Fruit fly (Drosophila melanogaster) whole organism, embryonic: ENCODE results near the gene ich.

Experiments used
- Ada2b ChIP-seq: fragments of 200-800 bp; sonication (Bioruptor generic); IDR thresholded peaks from 2 replicates; pipeline ENCODE4 v1.3.6; 2022; ENCODE audit warnings: missing biosample characterization, missing genetic modification characterization
- Adf1 ChIP-seq: fragments of 200-800 bp; sonication (Bioruptor generic); IDR thresholded peaks from 2 replicates; pipeline ENCODE4 v1.3.6; 2022; ENCODE audit warnings: missing biosample characterization, missing genetic modification characterization
- Aef1 ChIP-seq: fragments of 200-800 bp; sonication (Bioruptor generic); IDR thresholded peaks from 3 replicates; pipeline ENCODE4 v1.3.6; 2022; ENCODE audit warnings: missing biosample characterization, missing genetic modification characterization
- C15 ChIP-seq: fragments of 200-800 bp; sonication (Bioruptor generic); IDR thresholded peaks from 3 replicates; pipeline ENCODE4 v1.3.6; 2022; ENCODE audit warnings: missing biosample characterization, missing genetic modification characterization
- CG1024 ChIP-seq: fragments of 200-800 bp; sonication (Bioruptor generic); IDR thresholded peaks from 2 replicates; pipeline ENCODE4 v1.3.6; 2022; ENCODE audit warnings: missing biosample characterization, missing genetic modification characterization
- CG12942 ChIP-seq: fragments of 200-800 bp; sonication (Bioruptor generic); optimal IDR thresholded peaks from 3 replicates; lab custom pipeline; 2016; ENCODE audit warnings: missing biosample characterization, missing genetic modification characterization
- CG13775 ChIP-seq: fragments of 200-800 bp; sonication (Bioruptor generic); optimal IDR thresholded peaks from 3 replicates; lab custom pipeline; 2017; ENCODE audit warnings: missing biosample characterization, mild to moderate bottlenecking, missing genetic modification characterization
- CG15696 ChIP-seq: fragments of 200-800 bp; sonication (Bioruptor generic); optimal IDR thresholded peaks from 2 replicates; lab custom pipeline; 2019; ENCODE audit warnings: missing biosample characterization, mild to moderate bottlenecking, missing genetic modification characterization, moderate library complexity
- CG1647 ChIP-seq: fragments of 200-800 bp; sonication (Bioruptor generic); optimal IDR thresholded peaks from 3 replicates; lab custom pipeline; 2016; ENCODE audit warnings: missing biosample characterization, missing genetic modification characterization
- CG3065 ChIP-seq: fragments of 200-800 bp; sonication (Bioruptor generic); optimal IDR thresholded peaks from 2 replicates; lab custom pipeline; 2016; ENCODE audit warnings: missing biosample characterization, missing genetic modification characterization
- CG32767 ChIP-seq: fragments of 200-800 bp; sonication (Bioruptor generic); IDR thresholded peaks from 2 replicates; pipeline ENCODE4 v1.3.6; 2022; ENCODE audit warnings: missing biosample characterization, missing genetic modification characterization
- CG33557 ChIP-seq: fragments of 200-800 bp; sonication (Bioruptor generic); optimal IDR thresholded peaks from 2 replicates; lab custom pipeline; 2019; ENCODE audit warnings: missing biosample characterization, mild to moderate bottlenecking, missing genetic modification characterization, moderate library complexity
- CG7271 ChIP-seq: fragments of 200-800 bp; sonication (Bioruptor generic); optimal IDR thresholded peaks from 2 replicates; lab custom pipeline; 2018; ENCODE audit warnings: missing biosample characterization, mild to moderate bottlenecking, missing genetic modification characterization, moderate library complexity
- CG7556 ChIP-seq: fragments of 200-800 bp; sonication (Bioruptor generic); optimal IDR thresholded peaks from 2 replicates; lab custom pipeline; 2017; ENCODE audit warnings: missing biosample characterization, mild to moderate bottlenecking, missing genetic modification characterization
- CG8089 ChIP-seq: fragments of 200-800 bp; sonication (Bioruptor generic); optimal IDR thresholded peaks from 3 replicates; lab custom pipeline; 2016; ENCODE audit warnings: missing biosample characterization, missing genetic modification characterization
- CG8478 ChIP-seq: fragments of >200 bp; optimal IDR thresholded peaks from 2 replicates; lab custom pipeline; 2018
- CG9797 ChIP-seq: fragments of 200-800 bp; sonication (Bioruptor generic); optimal IDR thresholded peaks from 3 replicates; lab custom pipeline; 2018; ENCODE audit warnings: missing biosample characterization, mild to moderate bottlenecking, missing genetic modification characterization
- CG9932 ChIP-seq: fragments of 200-800 bp; sonication (Bioruptor generic); IDR thresholded peaks from 2 replicates; pipeline ENCODE4 v1.3.6; 2022; ENCODE audit warnings: missing biosample characterization, missing genetic modification characterization
- CrebB ChIP-seq: fragments of 200-800 bp; sonication (Bioruptor generic); optimal IDR thresholded peaks from 3 replicates; lab custom pipeline; 2018; ENCODE audit warnings: missing biosample characterization, mild to moderate bottlenecking, missing genetic modification characterization
- Deaf1 ChIP-seq: fragments of 200-800 bp; optimal IDR thresholded peaks from 3 replicates; lab custom pipeline; 2019; ENCODE audit warnings: missing biosample characterization, mild to moderate bottlenecking, missing genetic modification characterization, moderate library complexity
- Dek ChIP-seq: fragments of 200-800 bp; sonication (Bioruptor generic); optimal IDR thresholded peaks from 3 replicates; lab custom pipeline; 2019; ENCODE audit warnings: missing biosample characterization, mild to moderate bottlenecking, missing genetic modification characterization, moderate library complexity
- Med ChIP-seq: fragments of 200-800 bp; sonication (Bioruptor generic); peaks from one replicate; lab custom pipeline; 2016; ENCODE audit warnings: missing biosample characterization, missing genetic modification characterization, mild to moderate bottlenecking, inconsistent platforms, moderate library complexity
- Nf-YA ChIP-seq: fragments of 200-800 bp; sonication (Bioruptor generic); IDR thresholded peaks from 2 replicates; pipeline ENCODE4 v1.3.6; 2022; ENCODE audit warnings: missing biosample characterization, missing genetic modification characterization
- NfI ChIP-seq: fragments of 200-800 bp; sonication (Bioruptor generic); optimal IDR thresholded peaks from 3 replicates; lab custom pipeline; 2018; ENCODE audit warnings: missing biosample characterization, mild to moderate bottlenecking, missing genetic modification characterization, moderate library complexity
- Sox100B ChIP-seq: fragments of 200-800 bp; sonication (Bioruptor generic); optimal IDR thresholded peaks from 3 replicates; lab custom pipeline; 2018; ENCODE audit warnings: missing biosample characterization, mild to moderate bottlenecking, missing genetic modification characterization
- Spps ChIP-seq: fragments of 200-800 bp; sonication (Bioruptor generic); optimal IDR thresholded peaks from 2 replicates; lab custom pipeline; 2018; ENCODE audit warnings: missing biosample characterization, mild to moderate bottlenecking, missing genetic modification characterization
- Sry-δ ChIP-seq: fragments of 200-800 bp; sonication (Bioruptor generic); optimal IDR thresholded peaks from 2 replicates; lab custom pipeline; 2016; ENCODE audit warnings: missing biosample characterization, missing genetic modification characterization
- Xrp1 ChIP-seq: fragments of 200-800 bp; sonication (Bioruptor generic); IDR thresholded peaks from 2 replicates; pipeline ENCODE4 v1.3.6; 2022; ENCODE audit warnings: missing biosample characterization, missing genetic modification characterization
- ase ChIP-seq: fragments of 200-800 bp; sonication (Bioruptor generic); IDR thresholded peaks from 3 replicates; pipeline ENCODE4 v1.3.6; 2022; ENCODE audit warnings: missing biosample characterization, missing genetic modification characterization
- az2 ChIP-seq: fragments of 200-800 bp; sonication (Bioruptor generic); optimal IDR thresholded peaks from 3 replicates; lab custom pipeline; 2016; ENCODE audit warnings: missing biosample characterization, missing genetic modification characterization
- crp ChIP-seq, 2 experiments: fragments of 200-800 bp; sonication (Bioruptor generic); optimal IDR thresholded peaks; 2 replicates in 1 of 2; 3 replicates in 1 of 2; lab custom pipeline; 2017; ENCODE audit warnings: missing biosample characterization in 2 of 2, missing genetic modification characterization in 2 of 2, mild to moderate bottlenecking in 1 of 2, moderate library complexity in 1 of 2
- dm ChIP-seq: fragments of 200-800 bp; sonication (Bioruptor generic); optimal IDR thresholded peaks from 3 replicates; lab custom pipeline; 2016; ENCODE audit warnings: missing biosample characterization, missing genetic modification characterization
- dysf ChIP-seq: fragments of 200-800 bp; sonication (Bioruptor generic); IDR thresholded peaks from 3 replicates; pipeline ENCODE4 v1.3.6; 2022; ENCODE audit warnings: missing biosample characterization, missing genetic modification characterization
- gcm ChIP-seq: fragments of 200-800 bp; sonication (Bioruptor generic); optimal IDR thresholded peaks from 2 replicates; lab custom pipeline; 2019; ENCODE audit warnings: missing biosample characterization, mild to moderate bottlenecking, missing genetic modification characterization, moderate library complexity
- ham ChIP-seq: fragments of 200-800 bp; sonication (Bioruptor generic); IDR thresholded peaks from 2 replicates; pipeline ENCODE4 v1.3.6; 2022; ENCODE audit warnings: missing biosample characterization, missing genetic modification characterization
- inv ChIP-seq: fragments of 200-800 bp; sonication (Bioruptor generic); IDR thresholded peaks from 2 replicates; pipeline ENCODE4 v1.3.6; 2022; ENCODE audit warnings: missing biosample characterization, missing genetic modification characterization; ENCODE audit not compliant: partially characterized antibody
- jigr1 ChIP-seq: fragments of 200-800 bp; sonication (Bioruptor generic); IDR thresholded peaks from 3 replicates; pipeline ENCODE4 v1.3.6; 2022; ENCODE audit warnings: missing biosample characterization, missing genetic modification characterization
- maf-S ChIP-seq: fragments of 200-800 bp; sonication (Bioruptor generic); optimal IDR thresholded peaks from 2 replicates; lab custom pipeline; 2016; ENCODE audit warnings: missing biosample characterization, missing genetic modification characterization
- mirr ChIP-seq: fragments of 200-800 bp; sonication (Bioruptor generic); optimal IDR thresholded peaks from 3 replicates; lab custom pipeline; 2018; ENCODE audit warnings: missing biosample characterization, mild to moderate bottlenecking, missing genetic modification characterization
- nerfin-1 ChIP-seq: fragments of 200-800 bp; sonication (Bioruptor generic); optimal IDR thresholded peaks from 3 replicates; lab custom pipeline; 2019; ENCODE audit warnings: missing biosample characterization, mild to moderate bottlenecking, missing genetic modification characterization, moderate library complexity
- pb ChIP-seq: fragments of 200-800 bp; sonication (Bioruptor generic); optimal IDR thresholded peaks from 3 replicates; lab custom pipeline; 2016; ENCODE audit warnings: missing biosample characterization, missing genetic modification characterization
- peb ChIP-seq: fragments of 200-800 bp; sonication (Bioruptor generic); IDR thresholded peaks from 2 replicates; pipeline ENCODE4 v1.3.6; 2022; ENCODE audit warnings: missing biosample characterization, missing genetic modification characterization
- psq ChIP-seq: fragments of 200-800 bp; sonication (Bioruptor generic); optimal IDR thresholded peaks from 2 replicates; lab custom pipeline; 2017; ENCODE audit warnings: missing biosample characterization, missing genetic modification characterization
- ranshi ChIP-seq: fragments of 200-800 bp; sonication (Bioruptor generic); IDR thresholded peaks from 2 replicates; pipeline ENCODE4 v1.3.6; 2022; ENCODE audit warnings: missing biosample characterization, missing genetic modification characterization
- salm ChIP-seq: fragments of 200-800 bp; sonication (Bioruptor generic); optimal IDR thresholded peaks from 2 replicates; lab custom pipeline; 2018; ENCODE audit warnings: missing biosample characterization, mild to moderate bottlenecking, missing genetic modification characterization
- sens-2 ChIP-seq: fragments of 200-800 bp; sonication (Bioruptor generic); IDR thresholded peaks from 2 replicates; pipeline ENCODE4 v1.3.6; 2022; ENCODE audit warnings: missing biosample characterization, missing genetic modification characterization
- tgo ChIP-seq: fragments of 200-800 bp; sonication (Bioruptor generic); IDR thresholded peaks from 3 replicates; pipeline ENCODE4 v1.3.6; 2022; ENCODE audit warnings: missing biosample characterization, missing genetic modification characterization
- tio ChIP-seq: fragments of 200-800 bp; sonication (Bioruptor generic); optimal IDR thresholded peaks from 2 replicates; lab custom pipeline; 2017; ENCODE audit warnings: missing biosample characterization, missing genetic modification characterization, inconsistent platforms
- twi ChIP-seq: fragments of 200-800 bp; optimal IDR thresholded peaks from 2 replicates; lab custom pipeline; 2019; ENCODE audit warnings: missing biosample characterization, mild to moderate bottlenecking, missing genetic modification characterization, moderate library complexity
- zfh1 ChIP-seq: fragments of 200-800 bp; sonication (Bioruptor generic); IDR thresholded peaks from 3 replicates; pipeline ENCODE4 v1.3.6; 2022; ENCODE audit warnings: missing biosample characterization, missing genetic modification characterization
- zfh2 ChIP-seq: fragments of 200-800 bp; sonication (Bioruptor generic); optimal IDR thresholded peaks from 2 replicates; lab custom pipeline; 2016; ENCODE audit warnings: missing biosample characterization, missing genetic modification characterization

Gene ich

DNA sequence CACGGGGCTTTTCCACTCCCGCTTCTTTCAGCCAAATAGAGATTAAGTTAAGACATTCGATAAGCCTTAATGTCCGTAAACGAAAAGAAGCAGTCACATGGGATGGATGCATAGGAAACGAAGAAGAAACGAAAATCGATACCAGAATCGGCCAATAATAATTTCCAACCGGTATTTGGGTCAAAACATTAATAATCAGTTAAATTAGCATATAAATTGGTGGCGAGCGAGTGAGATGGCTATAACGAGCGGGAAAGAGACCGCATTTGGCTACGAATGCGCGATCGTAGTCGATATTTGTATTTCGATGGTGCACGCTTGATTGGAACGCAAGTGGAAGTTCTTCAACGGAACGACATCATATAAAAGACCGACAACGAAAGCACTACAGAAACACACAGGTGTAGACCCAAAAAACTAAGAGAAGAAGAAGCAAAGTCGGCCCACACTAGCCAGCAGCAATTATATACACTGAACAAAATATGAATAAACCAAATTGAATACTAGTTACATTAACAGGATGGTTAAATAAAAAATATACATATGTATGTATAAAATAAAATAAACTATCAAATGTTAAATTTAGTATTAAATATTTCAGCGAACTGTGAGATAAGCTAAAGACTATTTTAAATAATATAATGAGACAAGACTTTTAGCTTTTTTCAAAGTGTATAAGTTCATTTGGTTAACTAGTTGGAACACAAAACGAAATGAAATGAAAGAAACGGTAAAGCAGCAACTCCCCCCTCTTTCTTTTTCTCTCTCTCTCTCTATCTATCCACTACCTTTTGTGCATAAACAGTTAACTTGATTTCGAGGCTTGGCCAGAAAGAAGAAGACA lies 8.1 kb downstream of the ich start (continued):
- no peak for TF ChIP-seq Adf1 (GFP tag; lab: Robert Waterston, UW)
- TF ChIP-seq CG9797 (GFP tag; lab: Kevin White, UChicago) = no peak
- peak; percentile 40 for TF ChIP-seq az2 (GFP tag; lab: Kevin White, UChicago)
- TF ChIP-seq Dek = no peak
- TF ChIP-seq ase = no peak
- TF ChIP-seq maf-S (GFP tag; lab: Kevin White, UChicago) = no peak
- TF ChIP-seq sens-2 (GFP tag; lab: Robert Waterston, UW) = no peak
- no peak for TF ChIP-seq CG8089 (GFP tag; lab: Kevin White, UChicago)
- TF ChIP-seq Xrp1 = peak; percentile 59
- no peak for TF ChIP-seq CG8478 (lab: Kevin White, UChicago)
- TF ChIP-seq gcm (GFP tag; lab: Kevin White, UChicago) = peak; percentile 74
- peak; percentile 25 for TF ChIP-seq salm (tag; lab: Kevin White, UChicago)
- no peak for TF ChIP-seq CG9932 (GFP tag; lab: Robert Waterston, UW)
- TF ChIP-seq CG7271 = no peak
- no peak for TF ChIP-seq Med (GFP tag; lab: Kevin White, UChicago)
- TF ChIP-seq CG7556 = peak; percentile 64
- TF ChIP-seq nerfin-1 (tag; lab: Kevin White, UChicago) = peak; percentile 77
- peak; percentile 64 for TF ChIP-seq Spps (tag; lab: Kevin White, UChicago)
- no peak for TF ChIP-seq Ada2b (GFP tag; lab: Robert Waterston, UW)
- TF ChIP-seq peb (GFP tag; lab: Robert Waterston, UW) = no peak
- TF ChIP-seq tgo = peak; percentile 78
- TF ChIP-seq CG3065 (GFP tag; lab: Kevin White, UChicago) = peak; percentile 22
- TF ChIP-seq Sox100B (GFP tag; lab: Kevin White, UChicago) = peak; percentile 79
- no peak for TF ChIP-seq dm
- TF ChIP-seq zfh1 (GFP tag; lab: Robert Waterston, UW) = no peak
- peak; percentile 60 for TF ChIP-seq CG33557 (GFP tag; lab: Kevin White, UChicago)
- TF ChIP-seq CrebB (tag; lab: Kevin White, UChicago) = no peak
- no peak for TF ChIP-seq crp (GFP tag; optimal IDR thresholded peaks at IDR 0.05; lab: Kevin White, UChicago)
- TF ChIP-seq psq = peak; percentile 62
- TF ChIP-seq pb (GFP tag; lab: Kevin White, UChicago) = no peak
- no peak for TF ChIP-seq CG1647
- no peak for TF ChIP-seq inv (GFP tag; lab: Robert Waterston, UW)
- TF ChIP-seq CG1024 (GFP tag; lab: Robert Waterston, UW) = no peak
- no peak for TF ChIP-seq ham (GFP tag; lab: Robert Waterston, UW)
- no peak for TF ChIP-seq Aef1 (GFP tag; lab: Robert Waterston, UW)
- TF ChIP-seq CG32767 (GFP tag; lab: Robert Waterston, UW) = peak; percentile 60; the same call in 1 of the 2 replicates
- no peak for TF ChIP-seq mirr (GFP tag; lab: Kevin White, UChicago)
- peak; percentile 17 for TF ChIP-seq CG12942
- TF ChIP-seq CG13775 (GFP tag; lab: Kevin White, UChicago) = no peak
- TF ChIP-seq zfh2 = no peak
- TF ChIP-seq Deaf1 (tag; lab: Kevin White, UChicago) = no peak
- peak; percentile 34; the same call in 1 of the 3 replicates for TF ChIP-seq dysf
- no peak for TF ChIP-seq jigr1 (GFP tag; lab: Robert Waterston, UW)
- TF ChIP-seq tio (GFP tag; lab: Kevin White, UChicago) = no peak
- TF ChIP-seq ranshi (GFP tag; lab: Robert Waterston, UW) = no peak
- TF ChIP-seq Sry-δ (GFP tag; lab: Kevin White, UChicago) = no peak
- peak; percentile 41 for TF ChIP-seq twi (tag; lab: Kevin White, UChicago)
- TF ChIP-seq Nf-YA (GFP tag; lab: Robert Waterston, UW) = no peak
- no peak for TF ChIP-seq CG15696 (tag; lab: Kevin White, UChicago)
- no peak for TF ChIP-seq NfI (GFP tag; lab: Kevin White, UChicago)
- TF ChIP-seq C15 (GFP tag; lab: Robert Waterston, UW) = no peak
